Fruit fly (Drosophila melanogaster): Measurements from ENCODE around the gene CG2017.

Gene CG2017

DNA sequence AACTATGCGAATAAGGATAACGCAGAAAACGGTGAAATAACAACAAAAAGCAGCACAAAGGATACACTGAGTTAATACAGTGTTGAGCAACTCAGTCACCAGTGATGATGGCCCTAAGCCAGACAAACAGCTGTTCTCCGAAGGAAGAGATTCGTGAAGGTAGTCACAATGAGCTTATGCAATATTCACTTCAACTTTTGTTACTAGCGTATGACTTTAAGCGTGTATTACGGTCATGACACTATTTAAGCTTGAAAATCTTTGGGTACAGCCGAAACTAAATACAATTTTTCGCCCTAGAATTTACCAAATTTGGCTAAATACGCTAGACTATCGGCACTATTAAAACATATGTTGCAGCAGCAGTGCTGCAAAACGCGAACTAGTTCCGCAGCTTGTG lies 6.0 kb downstream of the CG2017 start, which contains the start of the genes disp and ECSIT (continued):
- TF ChIP-seq CG10267 (tag; optimal IDR thresholded peaks at IDR 0.05) (peak; percentile 95), CG2116 (GFP tag; optimal IDR thresholded peaks at IDR 0.05) (peak; percentile 67), Hsf (GFP tag; optimal IDR thresholded peaks at IDR 0.05) (peak; percentile 64), chinmo (GFP tag; IDR thresholded peaks at IDR 0.05; ENCODE audit: partially characterized antibody) (no peak), Six4 (GFP tag; optimal IDR thresholded peaks at IDR 0.05) (peak; percentile 14), HLH3B (GFP tag; IDR thresholded peaks at IDR 0.05) (no peak), CG3163 (GFP tag; optimal IDR thresholded peaks at IDR 0.05) (peak; percentile 14), HmgD (GFP tag; optimal IDR thresholded peaks at IDR 0.05) (peak; percentile 15), CG8290 (GFP tag; optimal IDR thresholded peaks at IDR 0.05) (peak; percentile 73), CG8290 (tag; optimal IDR thresholded peaks at IDR 0.05) (no peak), tio (GFP tag; optimal IDR thresholded peaks at IDR 0.05) (no peak), Trl (optimal IDR thresholded peaks at IDR 0.05) (no peak), Trl (GFP tag; optimal IDR thresholded peaks at IDR 0.05) (peak; percentile 32), Med (GFP tag) (peak; percentile 88), ind (GFP tag; optimal IDR thresholded peaks at IDR 0.05) (peak; percentile 43), CG4707 (GFP tag; optimal IDR thresholded peaks at IDR 0.05) (no peak), tap (tag; optimal IDR thresholded peaks at IDR 0.05) (no peak), tup (GFP tag; optimal IDR thresholded peaks at IDR 0.05) (no peak), CG7839 (tag; optimal IDR thresholded peaks at IDR 0.05) (no peak), CG5180 (GFP tag; optimal IDR thresholded peaks at IDR 0.05) (no peak), row (GFP tag; IDR thresholded peaks at IDR 0.05) (peak; percentile 91), ssp (GFP tag; IDR thresholded peaks at IDR 0.05) (no peak), tx (GFP tag; optimal IDR thresholded peaks at IDR 0.05) (peak; percentile 16), CG9609 (GFP tag; optimal IDR thresholded peaks at IDR 0.05) (peak; percentile 40), CG4404 (GFP tag; IDR thresholded peaks at IDR 0.05) (peak; percentile 42; the same call in 1 of the 2 replicates), CG4820 (GFP tag; optimal IDR thresholded peaks at IDR 0.05) (no peak), Dref (GFP tag; IDR thresholded peaks at IDR 0.05) (no peak), gce (GFP tag; IDR thresholded peaks at IDR 0.05) (no peak), Kr (GFP tag; optimal IDR thresholded peaks at IDR 0.05) (no peak), CG15601 (tag; optimal IDR thresholded peaks at IDR 0.05) (no peak), Oli (tag; optimal IDR thresholded peaks at IDR 0.05) (peak; percentile 58), Rfx (GFP tag; IDR thresholded peaks at IDR 0.05) (peak; percentile 48), CG14014 (GFP tag; IDR thresholded peaks at IDR 0.05) (no peak), sens-2 (GFP tag; IDR thresholded peaks at IDR 0.05) (no peak), CG13775 (GFP tag; optimal IDR thresholded peaks at IDR 0.05) (peak; percentile 26), CG30403 (GFP tag; optimal IDR thresholded peaks at IDR 0.05) (peak; percentile 52), Hr78 (GFP tag; optimal IDR thresholded peaks at IDR 0.05) (no peak), CG10321 (GFP tag; IDR thresholded peaks at IDR 0.05) (no peak), ham (GFP tag; IDR thresholded peaks at IDR 0.05) (no peak), CG13296 (GFP tag; optimal IDR thresholded peaks at IDR 0.05) (no peak), CG8089 (GFP tag; optimal IDR thresholded peaks at IDR 0.05) (no peak), Side (GFP tag; optimal IDR thresholded peaks at IDR 0.05) (no peak), CG17829 (tag; optimal IDR thresholded peaks at IDR 0.05) (no peak), CG10431 (GFP tag; optimal IDR thresholded peaks at IDR 0.05) (no peak), Dip2 (GFP tag; IDR thresholded peaks at IDR 0.05) (no peak), CG10543 (GFP tag; optimal IDR thresholded peaks at IDR 0.05) (no peak), D (optimal IDR thresholded peaks at IDR 0.05) (no peak), D (GFP tag; optimal IDR thresholded peaks at IDR 0.05) (no peak), CG33557 (GFP tag; optimal IDR thresholded peaks at IDR 0.05) (peak; percentile 21), CG13287 (GFP tag; IDR thresholded peaks at IDR 0.05; ENCODE audit: partially characterized antibody) (peak; percentile 33; the same call in 1 of the 2 replicates), CG14050 (GFP tag; IDR thresholded peaks at IDR 0.05) (no peak), sr (GFP tag; IDR thresholded peaks at IDR 0.05) (no peak), HLH54F (GFP tag; optimal IDR thresholded peaks at IDR 0.05) (peak; percentile 43)
